Worm (Caenorhabditis elegans) whole organism, L3 larva: Measurements from ENCODE around the gene clec-78.

Source experiments
- R02D3.7 ChIP-seq: fragments of 150-350 bp; optimal IDR thresholded peaks from 2 replicates; lab custom pipeline; 2014; ENCODE audit warnings: missing biosample characterization, missing genetic modification characterization
- ZK546.5 ChIP-seq: sonication (generic microtip); optimal IDR thresholded peaks from 2 replicates; lab custom pipeline; 2017; ENCODE audit warnings: missing biosample characterization, missing genetic modification characterization
- aly-2 ChIP-seq: fragments of 150-350 bp; optimal IDR thresholded peaks from 2 replicates; lab custom pipeline; 2014; ENCODE audit warnings: missing biosample characterization, missing genetic modification characterization
- ama-1 ChIP-seq: fragments of 150-350 bp; optimal IDR thresholded peaks from 2 replicates; lab custom pipeline; 2018
- ceh-16 ChIP-seq: sonication (generic microtip); optimal IDR thresholded peaks from 2 replicates; lab custom pipeline; 2017; ENCODE audit warnings: missing biosample characterization, missing genetic modification characterization
- ceh-82 ChIP-seq: fragments of 150-350 bp; optimal IDR thresholded peaks from 2 replicates; lab custom pipeline; 2014; ENCODE audit warnings: missing biosample characterization, missing genetic modification characterization
- daf-12 ChIP-seq: fragments of 150-350 bp; optimal IDR thresholded peaks from 2 replicates; lab custom pipeline; 2014; ENCODE audit warnings: missing biosample characterization, missing genetic modification reagents, missing genetic modification characterization
- egl-27 ChIP-seq: sonication (generic microtip); optimal IDR thresholded peaks from 4 replicates; lab custom pipeline; 2017; ENCODE audit warnings: missing biosample characterization, missing genetic modification reagents, missing genetic modification characterization
- egl-5 ChIP-seq: fragments of 150-350 bp; optimal IDR thresholded peaks from 2 replicates; lab custom pipeline; 2017; ENCODE audit warnings: missing biosample characterization, missing genetic modification reagents, missing genetic modification characterization, inconsistent platforms
- elt-1 ChIP-seq: fragments of 150-350 bp; optimal IDR thresholded peaks from 2 replicates; lab custom pipeline; 2014; ENCODE audit warnings: missing biosample characterization, missing genetic modification characterization
- elt-2 ChIP-seq: sonication (generic microtip); optimal IDR thresholded peaks from 2 replicates; lab custom pipeline; 2016; ENCODE audit warnings: missing genetic modification reagents, mild to moderate bottlenecking, missing genetic modification characterization, missing compliant biosample characterization
- elt-3 ChIP-seq, 3 experiments: fragments of 150-350 bp in 1 of 3; sonication (generic microtip) in 2 of 3; optimal IDR thresholded peaks; 2 replicates in 2 of 3; 4 replicates in 1 of 3; lab custom pipeline; 2014 to 2017; ENCODE audit warnings: missing biosample characterization in 3 of 3, missing genetic modification characterization in 3 of 3
- eor-1 ChIP-seq, 2 experiments: fragments of 150-350 bp; optimal IDR thresholded peaks; 2 replicates each; lab custom pipeline; 2014 to 2018; ENCODE audit warnings: missing biosample characterization in 2 of 2, missing genetic modification characterization in 2 of 2
- fkh-10 ChIP-seq: sonication (generic microtip); optimal IDR thresholded peaks from 2 replicates; lab custom pipeline; 2017; ENCODE audit warnings: missing biosample characterization, missing genetic modification reagents, missing genetic modification characterization
- fos-1 ChIP-seq: fragments of 150-350 bp; optimal IDR thresholded peaks from 2 replicates; lab custom pipeline; 2014; ENCODE audit warnings: missing biosample characterization, missing genetic modification characterization
- jun-1 ChIP-seq: fragments of 150-350 bp; optimal IDR thresholded peaks from 2 replicates; lab custom pipeline; 2014; ENCODE audit warnings: missing biosample characterization, missing genetic modification reagents, missing genetic modification characterization
- mdl-1 ChIP-seq: fragments of 150-350 bp; optimal IDR thresholded peaks from 2 replicates; lab custom pipeline; 2014; ENCODE audit warnings: missing biosample characterization, missing genetic modification characterization
- mml-1 ChIP-seq: fragments of 150-350 bp; sonication (generic microtip); optimal IDR thresholded peaks from 3 replicates; lab custom pipeline; 2014; ENCODE audit warnings: missing biosample characterization, missing genetic modification characterization
- nfya-1 ChIP-seq: sonication (generic microtip); optimal IDR thresholded peaks from 2 replicates; lab custom pipeline; 2017; ENCODE audit warnings: missing genetic modification characterization, mild to moderate bottlenecking, missing compliant biosample characterization, antibody characterized with exemption, moderate library complexity; ENCODE audit not compliant: insufficient read depth
- nhr-12 ChIP-seq: fragments of 150-350 bp; optimal IDR thresholded peaks from 2 replicates; lab custom pipeline; 2014; ENCODE audit warnings: missing biosample characterization, missing genetic modification characterization
- nhr-237 ChIP-seq: fragments of 150-350 bp; optimal IDR thresholded peaks from 2 replicates; lab custom pipeline; 2014; ENCODE audit warnings: missing biosample characterization, missing genetic modification characterization
- nhr-43 ChIP-seq: sonication (generic microtip); optimal IDR thresholded peaks from 2 replicates; lab custom pipeline; 2016; ENCODE audit warnings: mild to moderate bottlenecking, missing genetic modification characterization, missing compliant biosample characterization; ENCODE audit not compliant: poor library complexity, severe bottlenecking
- nhr-67 ChIP-seq: fragments of 150-350 bp; optimal IDR thresholded peaks from 2 replicates; lab custom pipeline; 2014; ENCODE audit warnings: missing biosample characterization, missing genetic modification characterization
- nhr-76 ChIP-seq: fragments of 150-350 bp; sonication (generic microtip); optimal IDR thresholded peaks from 5 replicates; lab custom pipeline; 2014; ENCODE audit warnings: missing biosample characterization, missing genetic modification characterization
- nhr-77 ChIP-seq: fragments of 150-350 bp; optimal IDR thresholded peaks from 2 replicates; lab custom pipeline; 2014; ENCODE audit warnings: missing biosample characterization, missing genetic modification characterization
- pha-4 ChIP-seq: fragments of 150-350 bp; optimal IDR thresholded peaks from 2 replicates; lab custom pipeline; 2014; ENCODE audit warnings: missing biosample characterization, missing genetic modification reagents, missing genetic modification characterization
- pqm-1 ChIP-seq: fragments of 150-350 bp; optimal IDR thresholded peaks from 2 replicates; lab custom pipeline; 2017; ENCODE audit warnings: missing biosample characterization, missing genetic modification characterization, inconsistent platforms
- sea-2 ChIP-seq: fragments of 150-350 bp; sonication (generic microtip); optimal IDR thresholded peaks from 4 replicates; lab custom pipeline; 2014; ENCODE audit warnings: missing biosample characterization, missing genetic modification reagents, missing genetic modification characterization
- skn-1 ChIP-seq: fragments of 150-350 bp; optimal IDR thresholded peaks from 2 replicates; lab custom pipeline; 2014; ENCODE audit warnings: missing biosample characterization, missing genetic modification characterization
- snpc-4 ChIP-seq: fragments of 150-350 bp; optimal IDR thresholded peaks from 2 replicates; lab custom pipeline; 2014; ENCODE audit warnings: missing biosample characterization, missing genetic modification characterization
- tbx-2 ChIP-seq: sonication (generic microtip); optimal IDR thresholded peaks from 2 replicates; lab custom pipeline; 2016; ENCODE audit warnings: mild to moderate bottlenecking, missing genetic modification characterization, missing compliant biosample characterization
- unc-39 ChIP-seq: sonication (generic microtip); optimal IDR thresholded peaks from 4 replicates; lab custom pipeline; 2017; ENCODE audit warnings: missing biosample characterization, missing genetic modification characterization
- unc-62 ChIP-seq: fragments of 150-350 bp; sonication (generic microtip); optimal IDR thresholded peaks from 4 replicates; lab custom pipeline; 2014; ENCODE audit warnings: missing biosample characterization, missing genetic modification reagents, missing genetic modification characterization
- ztf-11 ChIP-seq: fragments of 150-350 bp; optimal IDR thresholded peaks from 2 replicates; lab custom pipeline; 2014; ENCODE audit warnings: missing biosample characterization, missing genetic modification characterization
- ztf-4 ChIP-seq: fragments of 150-350 bp; optimal IDR thresholded peaks from 2 replicates; lab custom pipeline; 2014; ENCODE audit warnings: missing biosample characterization, missing genetic modification characterization

clec-78 gene

DNA sequence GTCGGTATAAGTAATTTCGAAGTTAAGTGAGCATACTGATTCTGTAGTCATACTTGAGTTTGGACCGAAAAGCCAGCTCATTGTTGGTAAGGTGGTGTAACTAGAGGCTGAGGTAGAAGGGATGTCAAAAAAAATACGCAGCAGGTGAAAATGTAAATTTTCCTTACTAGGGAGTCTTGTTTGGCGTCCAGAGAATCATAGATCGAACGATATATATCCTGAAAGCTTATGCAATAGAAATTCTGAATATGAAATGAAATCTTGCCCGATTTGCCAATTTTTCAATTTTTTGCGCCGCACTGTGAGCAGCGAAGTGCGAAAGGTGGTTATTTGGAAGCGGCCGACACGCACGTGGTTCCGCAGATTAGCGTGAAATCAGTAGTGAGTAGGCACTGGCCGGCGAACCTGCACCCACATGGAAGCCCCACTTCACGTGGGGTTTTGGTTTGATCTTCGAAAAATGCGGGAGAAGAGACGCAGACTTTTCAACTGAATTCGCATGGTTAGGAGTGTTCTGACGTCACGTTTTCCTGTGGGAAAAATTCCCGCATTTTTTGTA lies 10.9 kb upstream of the clec-78 start, which contains the start of gene srh-220:
Gene srh-220, minus strand, starts transcription at position 51 of the 559 bp plus-strand sequence.
- TF ChIP-seq nhr-237 (tag; lab: Kevin White, UChicago) = no peak
- no peak for TF ChIP-seq tbx-2 (tag; lab: Kevin White, UChicago)
- no peak for TF ChIP-seq unc-62 (GFP tag; lab: Kevin White, UChicago)
- no peak for TF ChIP-seq nhr-76 (tag; lab: Kevin White, UChicago)
- no peak for TF ChIP-seq ama-1 (lab: Kevin White, UChicago)
- no peak for TF ChIP-seq nhr-43 (tag; lab: Kevin White, UChicago)
- no peak for TF ChIP-seq ztf-4 (tag; lab: Kevin White, UChicago)
- TF ChIP-seq ceh-16 (tag; lab: Kevin White, UChicago) = no peak
- TF ChIP-seq fos-1 (tag; lab: Kevin White, UChicago) = no peak
- TF ChIP-seq eor-1 (tag; optimal IDR thresholded peaks at IDR 0.05; lab: Kevin White, UChicago) = no peak
- no peak for TF ChIP-seq elt-3 (tag; optimal IDR thresholded peaks at IDR 0.05; lab: Kevin White, UChicago)
- TF ChIP-seq egl-5 = no peak
- TF ChIP-seq snpc-4 (tag; lab: Kevin White, UChicago) = no peak

DNA sequence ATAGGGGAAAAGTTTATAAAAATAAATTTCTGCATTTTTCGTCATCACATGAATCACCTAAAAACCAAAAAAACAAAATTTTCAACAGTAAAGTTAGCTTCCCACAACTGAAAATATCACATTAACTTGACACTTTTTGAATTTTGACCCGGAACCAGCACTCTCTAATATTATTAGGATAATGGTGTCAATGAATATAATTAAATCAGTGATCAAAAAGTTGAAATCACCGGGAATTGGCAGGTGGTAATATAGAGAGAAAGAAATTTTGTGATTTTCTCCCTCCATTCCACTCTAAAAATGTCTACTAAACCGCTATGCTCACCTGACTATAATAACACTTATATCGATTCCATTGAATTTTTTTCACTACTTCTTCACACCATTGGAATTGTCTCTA lies 9.4 kb upstream of the clec-78 start, which contains the start of gene srh-222:
Gene srh-222, plus strand, starts transcription at position 301 of the 400 bp plus-strand sequence.
- no peak for TF ChIP-seq ztf-11 (tag; lab: Kevin White, UChicago)
- TF ChIP-seq jun-1 (tag; lab: Kevin White, UChicago) = no peak
- TF ChIP-seq R02D3.7 (tag; lab: Kevin White, UChicago) = no peak
- no peak for TF ChIP-seq nfya-1 (tag; lab: Kevin White, UChicago)
- no peak for TF ChIP-seq ceh-82 (tag; lab: Kevin White, UChicago)
- no peak for TF ChIP-seq sea-2 (GFP tag; lab: Kevin White, UChicago)
- TF ChIP-seq fos-1 (tag; lab: Kevin White, UChicago) = no peak
- no peak for TF ChIP-seq skn-1
- TF ChIP-seq ama-1 (lab: Kevin White, UChicago) = no peak
- no peak for TF ChIP-seq nhr-67 (tag; lab: Kevin White, UChicago)
- no peak for TF ChIP-seq daf-12
- no peak for TF ChIP-seq pha-4 (tag; lab: Kevin White, UChicago)
- TF ChIP-seq tbx-2 (tag; lab: Kevin White, UChicago) = no peak
- no peak for TF ChIP-seq mml-1 (tag; lab: Kevin White, UChicago)
- TF ChIP-seq, all 47 proteins: peak for 0

DNA sequence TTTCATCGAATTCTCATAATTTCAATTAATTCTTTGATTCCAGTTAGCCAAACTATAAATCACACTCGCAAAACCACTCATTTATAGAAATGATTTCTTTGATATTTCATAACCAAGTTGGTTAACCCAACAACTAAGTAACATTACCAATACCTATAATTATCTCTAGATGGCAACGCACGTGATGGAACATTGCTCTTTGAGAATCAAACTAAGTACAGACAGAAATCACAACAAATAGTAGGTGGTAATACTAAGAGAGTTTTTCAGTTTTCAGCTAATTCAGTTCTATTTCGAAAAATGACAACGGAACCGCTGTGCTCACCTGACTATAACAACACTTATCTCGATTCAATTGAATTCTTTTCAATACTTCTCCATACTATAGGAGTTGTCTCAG lies 7.3 kb upstream of the clec-78 start, which contains the start of gene srh-223:
Gene srh-223, plus strand, starts transcription at position 301 of the 400 bp plus-strand sequence.
- TF ChIP-seq aly-2 (tag; lab: Kevin White, UChicago) (no peak), egl-5 (no peak), unc-62 (GFP tag; lab: Kevin White, UChicago) (no peak), ceh-16 (tag; lab: Kevin White, UChicago) (no peak), nhr-12 (tag; lab: Kevin White, UChicago) (no peak)

DNA sequence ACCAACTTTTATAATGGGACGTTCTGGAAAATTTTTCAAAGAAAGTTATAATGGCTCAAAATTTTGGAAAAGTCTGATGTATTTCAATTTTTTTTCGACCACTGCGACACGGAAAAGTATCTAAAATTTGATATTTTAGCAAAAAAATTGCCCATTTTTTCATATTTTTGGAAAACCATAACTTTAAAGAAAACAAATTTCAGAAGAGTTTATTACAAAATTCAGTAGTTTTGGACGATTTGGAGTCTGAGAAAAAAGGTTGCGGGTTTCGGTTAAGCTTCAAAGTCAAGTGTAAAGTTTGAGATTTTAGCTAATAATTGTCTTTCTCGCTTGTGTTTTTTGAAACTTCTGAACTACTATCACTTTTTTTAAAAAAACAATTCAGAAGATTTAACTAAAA lies 770 bp upstream of the clec-78 start:
- TF ChIP-seq mdl-1 (tag; lab: Kevin White, UChicago) (no peak), nhr-77 (tag; lab: Kevin White, UChicago) (no peak), nhr-12 (tag; lab: Kevin White, UChicago) (no peak), elt-1 (no peak), unc-39 (tag; lab: Kevin White, UChicago) (no peak), ZK546.5 (no peak), elt-2 (no peak), fos-1 (tag; lab: Kevin White, UChicago) (no peak), unc-62 (GFP tag; lab: Kevin White, UChicago) (no peak)

DNA sequence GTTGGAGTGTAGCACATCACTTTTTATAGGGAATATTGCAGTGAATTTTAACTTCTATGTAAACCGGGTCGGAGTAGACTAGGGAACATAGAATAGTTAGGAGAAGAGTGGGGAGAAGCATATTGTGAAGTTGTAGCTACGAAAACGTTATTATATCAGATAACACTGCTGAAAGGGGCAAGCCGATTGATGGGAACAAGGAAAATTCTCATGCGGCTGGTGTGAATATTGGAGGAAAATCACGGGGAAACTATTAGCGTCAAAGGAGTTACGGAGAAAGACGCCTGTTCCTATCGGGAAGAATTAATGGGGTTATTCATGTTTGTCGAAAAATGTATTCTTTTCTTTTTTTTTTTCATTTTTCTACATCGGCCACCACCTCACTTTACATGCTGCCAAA lies 4.4 kb downstream of the clec-78 start, which contains the start of gene F47C12.6:
Gene F47C12.6, minus strand, starts transcription at position 101 of the 400 bp plus-strand sequence.
- TF ChIP-seq fkh-10 (GFP tag; lab: Kevin White, UChicago) (no peak), egl-27 (tag; lab: Kevin White, UChicago) (no peak), pqm-1 (no peak), eor-1 (tag; optimal IDR thresholded peaks at IDR 0.05; lab: Kevin White, UChicago) (no peak)
